Worm (Caenorhabditis elegans) whole organism, L4 larva: ENCODE results near the gene F41G3.19.

Experiments used
- ama-1 ChIP-seq: fragments of 150-350 bp; optimal IDR thresholded peaks from 2 replicates; lab custom pipeline; 2014; ENCODE audit warnings: inconsistent platforms, mixed read lengths
- arid-1 ChIP-seq: fragments of 200-800 bp; sonication (Bioruptor generic); conservative IDR thresholded peaks from 2 replicates; pipeline ENCODE4 v1.3.6; 2022; ENCODE audit warnings: missing genetic modification reagents, missing genetic modification characterization, missing compliant biosample characterization
- ceh-28 ChIP-seq: fragments of 150-350 bp; optimal IDR thresholded peaks from 2 replicates; lab custom pipeline; 2014; ENCODE audit warnings: missing biosample characterization, missing genetic modification reagents, missing genetic modification characterization
- nhr-41 ChIP-seq: fragments of 200-800 bp; sonication (Bioruptor generic); IDR thresholded peaks from 2 replicates; pipeline ENCODE4 v1.3.6; 2022; ENCODE audit warnings: missing genetic modification reagents, missing genetic modification characterization, missing compliant biosample characterization
- pqm-1 ChIP-seq: sonication (generic microtip); optimal IDR thresholded peaks from 2 replicates; lab custom pipeline; 2017; ENCODE audit warnings: missing biosample characterization, missing genetic modification characterization
- skn-1 ChIP-seq: fragments of 150-350 bp; optimal IDR thresholded peaks from 2 replicates; lab custom pipeline; 2014; ENCODE audit warnings: missing biosample characterization, missing genetic modification characterization

ce11 chrII:6752027-6752426 lies at the start of gene F41G3.19:
- TF ChIP-seq ama-1 (lab: Kevin White, UChicago) (no peak), skn-1 (tag; lab: Kevin White, UChicago) (no peak), pqm-1 (tag; lab: Kevin White, UChicago) (no peak), arid-1 (GFP tag; lab: Robert Waterston, UW) (no peak), ceh-28 (tag; lab: Kevin White, UChicago) (no peak), nhr-41 (no peak)
